Fruit fly (Drosophila melanogaster) whole organism, embryonic: ENCODE results near the gene trbl.

ENCODE experiments used
- Asciz ChIP-seq: fragments of 200-800 bp; sonication (Bioruptor generic); optimal IDR thresholded peaks from 2 replicates; lab custom pipeline; 2017; ENCODE audit warnings: missing biosample characterization, mild to moderate bottlenecking, missing genetic modification characterization, missing genetic modification reagents
- Atf-2 ChIP-seq: fragments of 200-800 bp; sonication (Bioruptor generic); optimal IDR thresholded peaks from 2 replicates; lab custom pipeline; 2016; ENCODE audit warnings: missing biosample characterization, missing genetic modification characterization
- BEAF-32 ChIP-seq: fragments of 200-800 bp; sonication (Bioruptor generic); optimal IDR thresholded peaks from 3 replicates; lab custom pipeline; 2017; ENCODE audit warnings: missing biosample characterization, missing genetic modification characterization, mild to moderate bottlenecking, moderate library complexity, missing genetic modification reagents
- CG10267 ChIP-seq: fragments of 200-800 bp; sonication (Bioruptor generic); optimal IDR thresholded peaks from 2 replicates; lab custom pipeline; 2018; ENCODE audit warnings: missing biosample characterization, mild to moderate bottlenecking, missing genetic modification characterization, moderate library complexity
- CG10366 ChIP-seq: fragments of 200-800 bp; sonication (Bioruptor generic); IDR thresholded peaks from 2 replicates; pipeline ENCODE4 v1.3.6; 2022; ENCODE audit warnings: missing biosample characterization, missing genetic modification characterization
- CG10431 ChIP-seq: fragments of 200-800 bp; sonication (Bioruptor generic); optimal IDR thresholded peaks from 3 replicates; lab custom pipeline; 2018; ENCODE audit warnings: missing biosample characterization, mild to moderate bottlenecking, missing genetic modification characterization
- CG10543 ChIP-seq: fragments of 200-800 bp; sonication (Bioruptor generic); optimal IDR thresholded peaks from 3 replicates; lab custom pipeline; 2017; ENCODE audit warnings: missing biosample characterization, mild to moderate bottlenecking, missing genetic modification characterization, moderate library complexity
- CG11093 ChIP-seq: fragments of 200-800 bp; sonication (Bioruptor generic); IDR thresholded peaks from 3 replicates; pipeline ENCODE4 v1.3.6; 2022; ENCODE audit warnings: missing biosample characterization, missing genetic modification characterization
- CG11560 ChIP-seq: fragments of 200-800 bp; sonication (Bioruptor generic); IDR thresholded peaks from 3 replicates; pipeline ENCODE4 v1.3.6; 2022; ENCODE audit warnings: missing biosample characterization, missing genetic modification characterization
- CG13624 ChIP-seq: fragments of 200-800 bp; sonication (Bioruptor generic); optimal IDR thresholded peaks from 2 replicates; lab custom pipeline; 2016; ENCODE audit warnings: missing biosample characterization, missing genetic modification characterization
- CG15514 ChIP-seq: fragments of 200-800 bp; sonication (Bioruptor generic); optimal IDR thresholded peaks from 3 replicates; lab custom pipeline; 2017; ENCODE audit warnings: missing biosample characterization, missing genetic modification characterization, mild to moderate bottlenecking, moderate library complexity, missing genetic modification reagents
- CG16779 ChIP-seq: fragments of 200-800 bp; sonication (Bioruptor generic); IDR thresholded peaks from 2 replicates; pipeline ENCODE4 v1.3.6; 2022; ENCODE audit warnings: missing biosample characterization, missing genetic modification characterization
- CG17802 ChIP-seq: fragments of 200-800 bp; sonication (Bioruptor generic); optimal IDR thresholded peaks from 2 replicates; lab custom pipeline; 2018; ENCODE audit warnings: missing biosample characterization, mild to moderate bottlenecking, missing genetic modification characterization, moderate library complexity
- CG3281 ChIP-seq: fragments of 200-800 bp; sonication (Bioruptor generic); optimal IDR thresholded peaks from 3 replicates; lab custom pipeline; 2017; ENCODE audit warnings: missing biosample characterization, mild to moderate bottlenecking, missing genetic modification characterization
- CG3995 ChIP-seq: fragments of 200-800 bp; sonication (Bioruptor generic); optimal IDR thresholded peaks from 3 replicates; lab custom pipeline; 2016; ENCODE audit warnings: missing biosample characterization, missing genetic modification characterization
- CG4328 ChIP-seq: fragments of 200-800 bp; sonication (Bioruptor generic); optimal IDR thresholded peaks from 3 replicates; lab custom pipeline; 2017; ENCODE audit warnings: missing biosample characterization, missing genetic modification reagents, missing genetic modification characterization
- CG4424 ChIP-seq: fragments of 200-800 bp; sonication (Bioruptor generic); optimal IDR thresholded peaks from 3 replicates; lab custom pipeline; 2016; ENCODE audit warnings: missing biosample characterization, missing genetic modification characterization
- CG4617 ChIP-seq: fragments of 200-800 bp; sonication (Bioruptor generic); optimal IDR thresholded peaks from 3 replicates; lab custom pipeline; 2016; ENCODE audit warnings: missing biosample characterization, missing genetic modification characterization, borderline replicate concordance
- CG4854 ChIP-seq: fragments of 200-800 bp; sonication (Bioruptor generic); optimal IDR thresholded peaks from 2 replicates; lab custom pipeline; 2016; ENCODE audit warnings: missing biosample characterization, missing genetic modification characterization, inconsistent platforms
- CG6813 ChIP-seq: fragments of 200-800 bp; sonication (Bioruptor generic); optimal IDR thresholded peaks from 2 replicates; lab custom pipeline; 2017; ENCODE audit warnings: missing biosample characterization, missing genetic modification characterization, mild to moderate bottlenecking, moderate library complexity, missing genetic modification reagents
- CG7987 ChIP-seq: fragments of 200-800 bp; sonication (Bioruptor generic); optimal IDR thresholded peaks from 2 replicates; lab custom pipeline; 2018; ENCODE audit warnings: missing biosample characterization, mild to moderate bottlenecking, missing genetic modification characterization, moderate library complexity
- CG9797 ChIP-seq: fragments of 200-800 bp; sonication (Bioruptor generic); optimal IDR thresholded peaks from 3 replicates; lab custom pipeline; 2018; ENCODE audit warnings: missing biosample characterization, mild to moderate bottlenecking, missing genetic modification characterization
- CHES-1-like ChIP-seq: fragments of 200-800 bp; sonication (Bioruptor generic); optimal IDR thresholded peaks from 2 replicates; lab custom pipeline; 2016; ENCODE audit warnings: missing biosample characterization, missing genetic modification characterization
- D ChIP-seq, 2 experiments: fragments of 200-800 bp in 1 of 2; fragments of >200 bp in 1 of 2; sonication (Bioruptor generic) in 1 of 2; optimal IDR thresholded peaks; 2 replicates in 1 of 2; 3 replicates in 1 of 2; lab custom pipeline; 2017; ENCODE audit warnings: mild to moderate bottlenecking in 1 of 2, missing biosample characterization in 1 of 2, missing genetic modification characterization in 1 of 2, missing genetic modification reagents in 1 of 2
- D19A ChIP-seq: fragments of 200-800 bp; optimal IDR thresholded peaks from 3 replicates; lab custom pipeline; 2019; ENCODE audit warnings: missing biosample characterization, mild to moderate bottlenecking, missing genetic modification characterization, moderate library complexity
- Dip3 ChIP-seq: fragments of 200-800 bp; sonication (Bioruptor generic); optimal IDR thresholded peaks from 3 replicates; lab custom pipeline; 2016; ENCODE audit warnings: missing biosample characterization, missing genetic modification characterization
- Dp ChIP-seq: fragments of 200-800 bp; sonication (Bioruptor generic); optimal IDR thresholded peaks from 2 replicates; lab custom pipeline; 2018; ENCODE audit warnings: missing biosample characterization, mild to moderate bottlenecking, missing genetic modification characterization, moderate library complexity
- ERR ChIP-seq: fragments of 200-800 bp; sonication (Bioruptor generic); optimal IDR thresholded peaks from 2 replicates; lab custom pipeline; 2016; ENCODE audit warnings: missing biosample characterization, missing genetic modification characterization
- Elba2 ChIP-seq: fragments of 200-800 bp; sonication (Bioruptor generic); optimal IDR thresholded peaks from 3 replicates; lab custom pipeline; 2016; ENCODE audit warnings: missing biosample characterization, missing genetic modification characterization
- H2.0 ChIP-seq: fragments of 200-800 bp; sonication (Bioruptor generic); IDR thresholded peaks from 2 replicates; pipeline ENCODE4 v1.3.6; 2022; ENCODE audit warnings: missing biosample characterization, missing genetic modification characterization
- HLHmδ ChIP-seq: fragments of 200-800 bp; sonication (Bioruptor generic); optimal IDR thresholded peaks from 2 replicates; lab custom pipeline; 2018; ENCODE audit warnings: missing biosample characterization, mild to moderate bottlenecking, missing genetic modification characterization, moderate library complexity
- Kr ChIP-seq: fragments of 200-800 bp; sonication (Bioruptor generic); optimal IDR thresholded peaks from 2 replicates; lab custom pipeline; 2017; ENCODE audit warnings: missing biosample characterization, mild to moderate bottlenecking, missing genetic modification characterization
- Mrtf ChIP-seq: fragments of 200-800 bp; sonication (Bioruptor generic); IDR thresholded peaks from 3 replicates; pipeline ENCODE4 v1.3.6; 2022; ENCODE audit warnings: missing biosample characterization, missing genetic modification characterization
- TFAM ChIP-seq: fragments of 200-800 bp; sonication (Bioruptor generic); optimal IDR thresholded peaks from 2 replicates; lab custom pipeline; 2017; ENCODE audit warnings: missing biosample characterization, missing genetic modification characterization, inconsistent platforms
- Trl ChIP-seq, 3 experiments: fragments of >200 bp in 2 of 3; fragments of 200-800 bp in 1 of 3; sonication (Bioruptor generic) in 1 of 3; optimal IDR thresholded peaks; 2 replicates in 1 of 3; 3 replicates in 2 of 3; lab custom pipeline; 2016 to 2017; ENCODE audit warnings: missing biosample characterization in 1 of 3, missing genetic modification characterization in 1 of 3
- ap ChIP-seq: fragments of 200-800 bp; sonication (Bioruptor generic); IDR thresholded peaks from 2 replicates; pipeline ENCODE4 v1.3.6; 2022; ENCODE audit warnings: missing biosample characterization, missing genetic modification characterization
- bbx ChIP-seq: fragments of 200-800 bp; sonication (Bioruptor generic); IDR thresholded peaks from 2 replicates; pipeline ENCODE4 v1.3.6; 2022; ENCODE audit warnings: missing biosample characterization, missing genetic modification characterization; ENCODE audit not compliant: partially characterized antibody
- cad ChIP-seq: fragments of >200 bp; optimal IDR thresholded peaks from 2 replicates; lab custom pipeline; 2017; ENCODE audit warnings: missing biosample characterization, missing genetic modification characterization
- crc ChIP-seq: fragments of 200-800 bp; sonication (Bioruptor generic); optimal IDR thresholded peaks from 2 replicates; lab custom pipeline; 2016; ENCODE audit warnings: missing biosample characterization, missing genetic modification characterization
- dm ChIP-seq: fragments of 200-800 bp; sonication (Bioruptor generic); optimal IDR thresholded peaks from 3 replicates; lab custom pipeline; 2016; ENCODE audit warnings: missing biosample characterization, missing genetic modification characterization
- fd102C ChIP-seq: fragments of 200-800 bp; sonication (Bioruptor generic); optimal IDR thresholded peaks from 2 replicates; lab custom pipeline; 2018; ENCODE audit warnings: missing biosample characterization, mild to moderate bottlenecking, missing genetic modification characterization, moderate library complexity
- fru ChIP-seq: fragments of >200 bp; optimal IDR thresholded peaks from 2 replicates; lab custom pipeline; 2017
- ftz-f1 ChIP-seq: fragments of 200-800 bp; sonication (Bioruptor generic); optimal IDR thresholded peaks from 2 replicates; lab custom pipeline; 2016; ENCODE audit warnings: missing biosample characterization, missing genetic modification characterization
- insv ChIP-seq, 2 experiments: fragments of 200-800 bp; sonication (Bioruptor generic); optimal IDR thresholded peaks; 3 replicates each; lab custom pipeline; 2016 to 2018; ENCODE audit warnings: missing biosample characterization in 2 of 2, missing genetic modification characterization in 2 of 2
- klu ChIP-seq: fragments of 200-800 bp; sonication (Bioruptor generic); IDR thresholded peaks from 2 replicates; pipeline ENCODE4 v1.3.6; 2022; ENCODE audit warnings: missing biosample characterization, missing genetic modification characterization
- kni ChIP-seq: fragments of 200-800 bp; sonication (Bioruptor generic); optimal IDR thresholded peaks from 3 replicates; lab custom pipeline; 2017; ENCODE audit warnings: mild to moderate bottlenecking, missing biosample characterization, missing genetic modification reagents, missing genetic modification characterization
- pnt ChIP-seq: fragments of 200-800 bp; sonication (Bioruptor generic); optimal IDR thresholded peaks from 3 replicates; lab custom pipeline; 2016; ENCODE audit warnings: missing biosample characterization, missing genetic modification characterization
- pros ChIP-seq: fragments of 200-800 bp; sonication (Bioruptor generic); optimal IDR thresholded peaks from 3 replicates; lab custom pipeline; 2019; ENCODE audit warnings: missing biosample characterization, mild to moderate bottlenecking, missing genetic modification characterization, moderate library complexity
- run ChIP-seq: fragments of 200-800 bp; sonication (Bioruptor generic); optimal IDR thresholded peaks from 3 replicates; lab custom pipeline; 2018; ENCODE audit warnings: missing biosample characterization, mild to moderate bottlenecking, missing genetic modification characterization
- tap ChIP-seq: fragments of 200-800 bp; optimal IDR thresholded peaks from 3 replicates; lab custom pipeline; 2019; ENCODE audit warnings: missing biosample characterization, mild to moderate bottlenecking, missing genetic modification characterization, moderate library complexity
- tup ChIP-seq: fragments of 200-800 bp; sonication (Bioruptor generic); optimal IDR thresholded peaks from 2 replicates; lab custom pipeline; 2016; ENCODE audit warnings: missing biosample characterization, mild to moderate bottlenecking, missing genetic modification characterization, moderate library complexity

The trbl gene

dm6 chr3L:20393357-20393756 is 8.1 kb downstream of the trbl start, which contains the start of gene CG33969 (continued):
- no peak for TF ChIP-seq D19A (tag; lab: Kevin White, UChicago)
- no peak for TF ChIP-seq run (tag; lab: Kevin White, UChicago)
- TF ChIP-seq CG4424 (GFP tag; lab: Kevin White, UChicago) = no peak
- TF ChIP-seq TFAM = no peak
- TF ChIP-seq pnt = no peak
- TF ChIP-seq Atf-2 (GFP tag; lab: Kevin White, UChicago) = no peak
- no peak for TF ChIP-seq CG9797 (GFP tag; lab: Kevin White, UChicago)
- TF ChIP-seq CG11560 (tag; lab: Robert Waterston, UW) = no peak
- TF ChIP-seq Kr (GFP tag; lab: Kevin White, UChicago) = no peak
- no peak for TF ChIP-seq insv (GFP tag; optimal IDR thresholded peaks at IDR 0.05; lab: Kevin White, UChicago)
- no peak for TF ChIP-seq H2.0
- TF ChIP-seq Asciz (GFP tag; lab: Kevin White, UChicago) = no peak
- peak; percentile 42 for TF ChIP-seq CG15514 (GFP tag; lab: Kevin White, UChicago)
- no peak for TF ChIP-seq Elba2 (GFP tag; lab: Kevin White, UChicago)
- no peak for TF ChIP-seq CG7987 (GFP tag; lab: Kevin White, UChicago)
- no peak for TF ChIP-seq CG4854 (GFP tag; lab: Kevin White, UChicago)
- TF ChIP-seq pros (GFP tag; lab: Kevin White, UChicago) = no peak
- TF ChIP-seq kni (GFP tag; lab: Kevin White, UChicago) = no peak
- TF ChIP-seq CG10267 (tag; lab: Kevin White, UChicago) = peak; percentile 94
- no peak for TF ChIP-seq Mrtf (GFP tag; lab: Robert Waterston, UW)
- TF ChIP-seq CG3281 = no peak
- TF ChIP-seq cad (GFP tag; lab: Kevin White, UChicago) = no peak
- no peak for TF ChIP-seq CG10366 (GFP tag; lab: Robert Waterston, UW)
- TF ChIP-seq CG10431 = no peak
- no peak for TF ChIP-seq Trl (optimal IDR thresholded peaks at IDR 0.05; lab: Kevin White, UChicago)
- no peak for TF ChIP-seq Trl (GFP tag; optimal IDR thresholded peaks at IDR 0.05; lab: Kevin White, UChicago)
- no peak for TF ChIP-seq CG11093 (GFP tag; lab: Robert Waterston, UW)
- TF ChIP-seq ftz-f1 (GFP tag; lab: Kevin White, UChicago) = no peak
- no peak for TF ChIP-seq CG10543 (GFP tag; lab: Kevin White, UChicago)
- TF ChIP-seq tap = no peak
- TF ChIP-seq CHES-1-like (GFP tag; lab: Kevin White, UChicago) = no peak
- TF ChIP-seq fd102C = no peak
- TF ChIP-seq D (optimal IDR thresholded peaks at IDR 0.05; lab: Kevin White, UChicago) = no peak
- no peak for TF ChIP-seq D (GFP tag; optimal IDR thresholded peaks at IDR 0.05; lab: Kevin White, UChicago)
- no peak for TF ChIP-seq fru (lab: Kevin White, UChicago)
- peak; percentile 58 for TF ChIP-seq BEAF-32 (GFP tag; lab: Kevin White, UChicago)
- TF ChIP-seq ap (GFP tag; lab: Robert Waterston, UW) = no peak
- no peak for TF ChIP-seq Dip3
- no peak for TF ChIP-seq klu (GFP tag; lab: Robert Waterston, UW)
- no peak for TF ChIP-seq CG4328 (GFP tag; lab: Kevin White, UChicago)
- TF ChIP-seq ERR = no peak
- TF ChIP-seq CG3995 (GFP tag; lab: Kevin White, UChicago) = peak; percentile 5
- TF ChIP-seq CG6813 = no peak
- no peak for TF ChIP-seq CG16779 (GFP tag; lab: Robert Waterston, UW)
- TF ChIP-seq bbx (GFP tag; lab: Robert Waterston, UW) = peak; percentile 44; the same call in 1 of the 2 replicates
- TF ChIP-seq HLHmδ (GFP tag; lab: Kevin White, UChicago) = no peak
- no peak for TF ChIP-seq CG17802 (tag; lab: Kevin White, UChicago)
- TF ChIP-seq Dp = peak; percentile 44
- TF ChIP-seq CG4617 (GFP tag; lab: Kevin White, UChicago) = no peak
- TF ChIP-seq tup = no peak
- TF ChIP-seq CG13624 (GFP tag; lab: Kevin White, UChicago) = no peak
- TF ChIP-seq dm (GFP tag; lab: Kevin White, UChicago) = no peak
- TF ChIP-seq crc (GFP tag; lab: Kevin White, UChicago) = no peak
